Worm (Caenorhabditis elegans) whole organism, early embryonic: ENCODE measurements around the gene F36D4.4.

Experiments used
- B0310.2 ChIP-seq: sonication (generic microtip); optimal IDR thresholded peaks from 2 replicates; lab custom pipeline; 2016; ENCODE audit warnings: mild to moderate bottlenecking, missing genetic modification characterization, missing compliant biosample characterization
- F13C5.2 ChIP-seq: sonication (generic microtip); optimal IDR thresholded peaks from 2 replicates; lab custom pipeline; 2017; ENCODE audit warnings: mild to moderate bottlenecking, missing genetic modification characterization, inconsistent platforms, missing compliant biosample characterization
- aly-1 ChIP-seq: sonication (generic microtip); optimal IDR thresholded peaks from 2 replicates; lab custom pipeline; 2016; ENCODE audit warnings: missing genetic modification characterization, missing compliant biosample characterization
- ama-1 ChIP-seq: fragments of 150-350 bp; optimal IDR thresholded peaks from 2 replicates; lab custom pipeline; 2014
- ceh-13 ChIP-seq: fragments of 200-800 bp; sonication (Bioruptor generic); optimal IDR thresholded peaks from 2 replicates; lab custom pipeline; 2018; ENCODE audit warnings: mild to moderate bottlenecking, missing genetic modification characterization, missing compliant biosample characterization
- ceh-36 ChIP-seq: sonication (generic microtip); optimal IDR thresholded peaks from 2 replicates; lab custom pipeline; 2016; ENCODE audit warnings: missing genetic modification characterization, inconsistent platforms, missing compliant biosample characterization
- ets-7 ChIP-seq: sonication (generic microtip); optimal IDR thresholded peaks from 2 replicates; lab custom pipeline; 2016; ENCODE audit warnings: missing genotype, missing genetic modification characterization, missing compliant biosample characterization
- flt-1 ChIP-seq: fragments of 200-800 bp; sonication (Bioruptor generic); IDR thresholded peaks from 2 replicates; pipeline ENCODE4 v1.3.6; 2022; ENCODE audit warnings: missing genetic modification characterization, missing compliant biosample characterization
- hmbx-1 ChIP-seq: sonication (generic microtip); optimal IDR thresholded peaks from 2 replicates; lab custom pipeline; 2016; ENCODE audit warnings: mild to moderate bottlenecking, missing genetic modification characterization, missing compliant biosample characterization
- hmg-4 ChIP-seq: fragments of 200-800 bp; sonication (Bioruptor generic); optimal IDR thresholded peaks from 2 replicates; lab custom pipeline; 2018; ENCODE audit warnings: mild to moderate bottlenecking, missing genetic modification characterization, missing compliant biosample characterization
- hnd-1 ChIP-seq: sonication (generic microtip); optimal IDR thresholded peaks from 2 replicates; lab custom pipeline; 2016; ENCODE audit warnings: missing genetic modification characterization, missing compliant biosample characterization
- pes-1 ChIP-seq: fragments of 200-800 bp; sonication (Bioruptor generic); IDR thresholded peaks from 2 replicates; pipeline ENCODE4 v1.3.6; 2022; ENCODE audit warnings: missing genetic modification reagents, missing genetic modification characterization, missing compliant biosample characterization
- scrt-1 ChIP-seq: fragments of 200-800 bp; sonication (Bioruptor generic); IDR thresholded peaks from 2 replicates; pipeline ENCODE4 v1.3.6; 2022; ENCODE audit warnings: missing genetic modification characterization, missing compliant biosample characterization
- sea-1 ChIP-seq: fragments of 200-800 bp; sonication (Bioruptor generic); conservative IDR thresholded peaks from 2 replicates; pipeline ENCODE4 v1.3.6; 2022; ENCODE audit warnings: missing genetic modification characterization, missing compliant biosample characterization
- tbx-11 ChIP-seq: fragments of 200-800 bp; sonication (Bioruptor generic); IDR thresholded peaks from 2 replicates; pipeline ENCODE4 v1.3.6; 2022; ENCODE audit warnings: missing genetic modification characterization, missing compliant biosample characterization
- tbx-37 ChIP-seq: fragments of 200-800 bp; sonication (Bioruptor generic); conservative IDR thresholded peaks from 2 replicates; pipeline ENCODE4 v1.3.6; 2022; ENCODE audit warnings: missing genetic modification reagents, missing genetic modification characterization, missing compliant biosample characterization
- tra-4 ChIP-seq: sonication (generic microtip); optimal IDR thresholded peaks from 2 replicates; lab custom pipeline; 2017; ENCODE audit warnings: missing genetic modification characterization, missing compliant biosample characterization

Gene F36D4.4

DNA sequence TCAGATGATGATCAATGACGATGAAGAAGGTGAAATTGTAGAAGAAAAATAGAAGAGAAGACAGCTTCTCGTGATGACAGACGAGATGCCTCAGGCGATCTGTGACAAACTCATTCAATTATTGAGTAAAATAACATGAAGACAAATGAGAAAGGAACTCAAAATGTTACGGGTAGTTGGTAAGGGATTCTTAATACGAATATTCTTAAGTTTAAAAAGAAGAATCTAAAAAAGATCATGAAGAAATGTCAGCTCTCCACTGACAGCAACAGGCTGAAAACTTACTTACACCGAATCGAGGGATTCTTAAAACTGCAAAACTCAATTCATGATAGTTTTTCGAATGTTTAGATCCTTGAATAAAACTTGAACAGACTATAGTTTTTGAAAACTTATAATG is at the start of gene F36D4.4:
F36D4.4 (minus strand) TSS at position 101 of the 400 bp plus-strand sequence.
- TF ChIP-seq ama-1 (lab: Kevin White, UChicago) = no peak

DNA sequence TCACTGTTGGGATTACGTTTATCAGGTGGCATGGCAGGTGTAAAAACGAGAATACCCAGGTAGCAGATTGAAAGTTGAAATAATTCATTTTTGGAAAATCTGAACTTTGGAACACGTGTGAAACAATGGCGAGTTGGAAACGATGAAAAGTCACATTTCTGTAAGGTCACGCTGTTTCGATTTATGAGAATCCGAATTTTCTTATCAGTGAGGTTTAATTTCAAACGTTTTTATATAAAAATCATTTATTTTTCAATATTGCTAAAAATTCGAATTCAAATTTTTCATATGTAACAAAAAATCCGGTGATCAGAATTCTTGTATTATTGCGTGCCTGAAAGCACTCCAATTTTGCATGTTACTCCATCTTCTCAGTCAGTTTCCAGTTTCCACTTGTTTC is 48.2 kb upstream of the F36D4.4 start, which contains the start of gene F07D3.3:
F07D3.3 (minus strand) TSS at position 101 of the 400 bp plus-strand sequence.
- TF ChIP-seq ceh-13 (GFP tag; lab: Kevin White, UChicago) (no peak), aly-1 (tag; lab: Kevin White, UChicago) (no peak), flt-1 (GFP tag; lab: Robert Waterston, UW) (no peak), scrt-1 (GFP tag; lab: Robert Waterston, UW) (no peak), hnd-1 (tag; lab: Kevin White, UChicago) (no peak), F13C5.2 (tag; lab: Kevin White, UChicago) (no peak), ceh-36 (no peak), hmg-4 (no peak)

DNA sequence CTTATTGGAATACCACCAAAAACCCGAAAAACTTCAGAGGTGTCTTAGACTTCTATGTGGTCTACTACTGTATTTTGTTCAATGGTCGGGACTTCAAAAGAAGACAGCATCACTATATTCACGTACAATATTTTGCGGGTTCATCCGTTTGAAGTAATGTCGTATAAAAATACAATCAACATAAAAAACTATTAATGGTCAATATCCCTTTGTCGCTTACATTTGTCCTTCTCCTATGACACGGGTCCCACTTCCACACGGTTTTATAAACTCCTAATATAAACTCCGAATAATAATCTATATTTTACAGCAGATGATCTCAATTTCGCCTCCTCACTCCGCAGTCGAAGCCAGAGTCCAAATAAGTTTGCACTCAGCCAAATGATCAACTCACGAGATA is 43.1 kb upstream of the F36D4.4 start:
- TF ChIP-seq ets-7 (tag; lab: Kevin White, UChicago) = no peak
- TF ChIP-seq flt-1 (GFP tag; lab: Robert Waterston, UW) = no peak
- no peak for TF ChIP-seq hmg-4
- TF ChIP-seq hmbx-1 (tag; lab: Kevin White, UChicago) = no peak
- no peak for TF ChIP-seq ceh-13 (GFP tag; lab: Kevin White, UChicago)
- TF ChIP-seq tbx-11 (GFP tag; lab: Robert Waterston, UW) = no peak

DNA sequence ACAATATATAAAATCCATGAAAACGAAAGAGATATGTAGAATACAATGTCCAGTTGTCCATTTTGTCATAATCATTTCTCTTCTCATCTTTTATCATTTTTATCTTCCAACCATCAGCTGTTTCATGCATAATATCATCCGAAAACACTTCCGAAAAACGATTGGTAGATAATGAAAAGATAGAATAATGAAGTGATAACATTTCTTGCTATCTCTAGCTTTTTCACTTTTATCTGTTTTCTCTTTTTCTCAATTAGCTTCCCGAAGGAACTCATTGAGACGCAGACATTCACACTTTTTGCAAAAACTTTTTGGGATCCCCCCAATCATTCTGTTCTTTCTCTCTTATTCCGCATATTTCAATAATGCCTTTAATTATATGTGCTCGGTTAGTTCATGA is 39.5 kb upstream of the F36D4.4 start:
- no peak for TF ChIP-seq hmg-4
- TF ChIP-seq scrt-1 (GFP tag; lab: Robert Waterston, UW) = no peak
- TF ChIP-seq ceh-13 (GFP tag; lab: Kevin White, UChicago) = no peak
- TF ChIP-seq aly-1 (tag; lab: Kevin White, UChicago) = no peak
- no peak for TF ChIP-seq ceh-36
- TF ChIP-seq hnd-1 (tag; lab: Kevin White, UChicago) = no peak
- TF ChIP-seq tbx-37 (GFP tag; lab: Robert Waterston, UW) = no peak
- TF ChIP-seq tra-4 (tag; lab: Kevin White, UChicago) = no peak
- TF ChIP-seq ets-7 (tag; lab: Kevin White, UChicago) = no peak
- TF ChIP-seq sea-1 (GFP tag; lab: Robert Waterston, UW) = no peak
- no peak for TF ChIP-seq F13C5.2 (tag; lab: Kevin White, UChicago)
- no peak for TF ChIP-seq hmbx-1 (tag; lab: Kevin White, UChicago)
- TF ChIP-seq ama-1 (lab: Kevin White, UChicago) = no peak

DNA sequence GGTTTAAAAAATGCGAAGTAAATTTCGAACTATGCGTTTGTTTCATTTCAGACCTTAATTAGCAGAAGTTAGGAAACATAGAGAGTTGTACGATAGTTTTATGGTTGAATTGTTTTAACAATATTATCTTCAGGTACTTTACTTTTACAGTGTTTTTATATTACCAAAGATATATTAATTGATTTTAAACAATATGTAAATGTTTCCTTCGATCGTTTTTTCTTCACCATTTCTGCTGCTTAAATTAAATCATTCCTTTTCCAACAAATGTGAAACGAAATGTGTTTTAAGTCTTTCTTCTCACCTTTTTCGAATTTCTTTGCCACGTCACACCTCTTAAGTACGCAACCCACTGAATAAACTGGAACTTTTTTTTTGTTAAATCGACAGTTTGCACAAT is 38.9 kb upstream of the F36D4.4 start:
- no peak for TF ChIP-seq tbx-11 (GFP tag; lab: Robert Waterston, UW)
- TF ChIP-seq scrt-1 (GFP tag; lab: Robert Waterston, UW) = no peak
- TF ChIP-seq pes-1 (GFP tag; lab: Robert Waterston, UW) = no peak
- TF ChIP-seq hnd-1 (tag; lab: Kevin White, UChicago) = no peak
- no peak for TF ChIP-seq hmbx-1 (tag; lab: Kevin White, UChicago)
- no peak for TF ChIP-seq B0310.2 (tag; lab: Kevin White, UChicago)
- no peak for TF ChIP-seq hmg-4
- no peak for TF ChIP-seq tbx-37 (GFP tag; lab: Robert Waterston, UW)

DNA sequence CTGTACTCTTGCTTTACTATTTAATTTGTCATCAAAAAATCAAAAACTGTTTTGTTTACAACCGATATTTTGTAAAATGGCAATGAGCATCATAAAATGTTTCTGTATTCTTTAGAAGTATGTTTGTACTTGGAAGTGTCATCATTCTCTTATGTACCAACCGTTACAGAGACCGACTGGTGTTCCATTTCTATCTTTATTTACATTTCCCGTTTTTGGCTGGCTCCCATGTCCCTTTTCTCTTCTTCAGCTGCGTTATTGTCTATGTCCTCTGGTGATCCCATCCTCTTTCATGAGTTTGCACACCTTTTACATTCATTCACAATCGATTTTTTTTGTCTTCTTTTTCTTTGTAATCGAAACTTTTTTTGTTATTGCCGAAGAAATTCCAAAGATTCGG is 37.1 kb upstream of the F36D4.4 start:
- TF ChIP-seq ceh-13 (GFP tag; lab: Kevin White, UChicago) (no peak), ceh-36 (no peak), scrt-1 (GFP tag; lab: Robert Waterston, UW) (no peak), tbx-37 (GFP tag; lab: Robert Waterston, UW) (no peak), aly-1 (tag; lab: Kevin White, UChicago) (no peak), hnd-1 (tag; lab: Kevin White, UChicago) (no peak), hmbx-1 (tag; lab: Kevin White, UChicago) (no peak), pes-1 (GFP tag; lab: Robert Waterston, UW) (no peak), tra-4 (tag; lab: Kevin White, UChicago) (no peak), ets-7 (tag; lab: Kevin White, UChicago) (no peak)

DNA sequence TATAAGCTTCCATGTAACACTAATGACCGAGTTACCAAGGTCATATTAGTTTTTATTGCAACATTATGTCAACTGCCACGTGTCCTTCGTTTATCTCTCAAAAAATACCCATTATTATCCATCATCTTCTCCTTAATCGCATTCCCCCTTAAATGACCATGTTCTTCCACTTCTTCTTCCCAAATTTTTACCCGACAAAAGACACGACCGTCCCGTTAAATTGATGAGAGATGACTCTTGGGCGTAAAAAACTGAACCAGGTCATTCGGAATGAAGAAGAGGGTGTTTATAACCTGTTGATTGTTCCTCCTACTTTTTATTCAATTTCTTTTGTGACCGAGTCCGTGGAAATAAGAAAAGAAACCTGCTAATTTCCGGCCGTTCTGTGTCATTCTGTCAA is 30.2 kb upstream of the F36D4.4 start:
- TF ChIP-seq tra-4 (tag; lab: Kevin White, UChicago) (no peak), ets-7 (tag; lab: Kevin White, UChicago) (no peak), hmbx-1 (tag; lab: Kevin White, UChicago) (no peak), hmg-4 (no peak), pes-1 (GFP tag; lab: Robert Waterston, UW) (no peak), hnd-1 (tag; lab: Kevin White, UChicago) (no peak), tbx-11 (GFP tag; lab: Robert Waterston, UW) (no peak), scrt-1 (GFP tag; lab: Robert Waterston, UW) (no peak), tbx-37 (GFP tag; lab: Robert Waterston, UW) (no peak), sea-1 (GFP tag; lab: Robert Waterston, UW) (no peak), ceh-36 (no peak), aly-1 (tag; lab: Kevin White, UChicago) (no peak), ama-1 (lab: Kevin White, UChicago) (no peak), F13C5.2 (tag; lab: Kevin White, UChicago) (no peak)

DNA sequence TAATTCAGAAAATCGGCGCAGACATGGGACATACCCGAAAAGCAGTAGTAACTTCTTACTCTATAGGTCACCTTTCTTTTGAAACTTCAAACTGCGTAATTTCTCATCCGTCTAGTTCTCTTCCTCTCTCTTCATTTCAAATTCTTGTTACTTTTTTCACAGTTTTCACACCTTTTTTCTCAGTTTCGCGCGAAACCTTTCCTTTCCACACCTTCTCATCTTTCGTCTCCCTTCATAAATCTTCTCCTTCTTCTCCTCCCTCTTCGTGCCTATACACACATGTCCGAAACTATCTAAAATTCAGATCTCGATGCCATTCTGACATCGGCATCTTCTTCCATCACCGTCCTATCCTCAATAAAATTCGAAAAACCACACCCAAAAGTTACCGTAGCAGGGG is 29.3 kb upstream of the F36D4.4 start, which contains the start of gene wdr-62:
wdr-62 (plus strand) TSS at position 301 of the 400 bp plus-strand sequence.
- TF ChIP-seq hmg-4 (no peak), tbx-37 (GFP tag; lab: Robert Waterston, UW) (no peak), sea-1 (GFP tag; lab: Robert Waterston, UW) (no peak), pes-1 (GFP tag; lab: Robert Waterston, UW) (no peak), tbx-11 (GFP tag; lab: Robert Waterston, UW) (no peak), ets-7 (tag; lab: Kevin White, UChicago) (no peak), scrt-1 (GFP tag; lab: Robert Waterston, UW) (no peak), ceh-13 (GFP tag; lab: Kevin White, UChicago) (no peak)
